Worm (Caenorhabditis elegans): ENCODE data around the gene aqp-3.
A peak's percentile ranks its signal among the peaks of the same experiment; 100 is the strongest.

aqp-3 gene

ce11 chrIV:10964688-10965087, 1.6 kb downstream of the aqp-3 start:
- peak; percentile 56 for TF ChIP-seq nhr-28 (tag; optimal IDR thresholded peaks at IDR 0.05)
- TF ChIP-seq Y48G9A.11 (GFP tag; IDR thresholded peaks at IDR 0.05): no peak
- peak; percentile 72 for TF ChIP-seq dmd-6 (GFP tag; IDR thresholded peaks at IDR 0.05)
- peak; percentile 50 for TF ChIP-seq nhr-48 (tag; optimal IDR thresholded peaks at IDR 0.05)
- no peak for TF ChIP-seq nhr-76 (tag; optimal IDR thresholded peaks at IDR 0.05)
- TF ChIP-seq zfp-2 (tag; optimal IDR thresholded peaks at IDR 0.05): no peak
- no peak for TF ChIP-seq ztf-7 (tag; optimal IDR thresholded peaks at IDR 0.05)
- no peak for TF ChIP-seq pqm-1 (tag; optimal IDR thresholded peaks at IDR 0.05)
- no peak for TF ChIP-seq R02D3.7 (tag; optimal IDR thresholded peaks at IDR 0.05)
- TF ChIP-seq mdl-1 (tag; optimal IDR thresholded peaks at IDR 0.05): peak in 1 of 2 experiments; percentile 1
- peak; percentile 52 for TF ChIP-seq dve-1 (tag; optimal IDR thresholded peaks at IDR 0.05; ENCODE audit: insufficient read depth)
- peak; percentile 24 for TF ChIP-seq nhr-77 (tag; optimal IDR thresholded peaks at IDR 0.05)
- TF ChIP-seq mxl-3 (GFP tag; optimal IDR thresholded peaks at IDR 0.05): peak; percentile 12
- TF ChIP-seq hlh-30 (tag; optimal IDR thresholded peaks at IDR 0.05; ENCODE audit: insufficient read depth): peak; percentile 44
- no peak for TF ChIP-seq daf-16 (GFP tag; optimal IDR thresholded peaks at IDR 0.05)
- peak; percentile 55 for TF ChIP-seq daf-16 (tag; optimal IDR thresholded peaks at IDR 0.05)

DNA sequence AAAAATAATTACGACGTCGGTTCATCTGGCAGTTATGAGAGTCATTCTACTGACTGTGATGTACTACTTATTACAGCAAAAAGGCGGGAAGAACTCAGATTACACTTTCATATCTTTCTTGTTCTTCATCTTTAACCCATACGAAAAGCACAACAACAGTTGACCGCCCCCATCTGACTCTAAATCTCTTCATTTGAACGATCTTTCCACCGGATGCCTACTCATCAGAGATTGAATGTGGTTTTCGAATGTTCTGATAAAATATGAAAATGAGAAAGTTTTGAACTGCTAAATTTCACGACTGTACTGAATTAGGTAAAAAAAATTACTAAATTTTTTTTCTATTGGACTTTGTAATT, 8.1 kb downstream of the aqp-3 start, which contains the start of gene sri-19:
Gene sri-19, plus strand, starts transcription at position 143 of the 359 bp plus-strand sequence.
- TF ChIP-seq ztf-11 (tag; optimal IDR thresholded peaks at IDR 0.05) (no peak), zag-1 (tag; optimal IDR thresholded peaks at IDR 0.05) (no peak), lin-39 (tag; optimal IDR thresholded peaks at IDR 0.05) (no peak), lin-1 (GFP tag; IDR thresholded peaks at IDR 0.05) (no peak), nhr-6 (tag; optimal IDR thresholded peaks at IDR 0.05) (no peak), hlh-11 (tag; optimal IDR thresholded peaks at IDR 0.05) (no peak), spr-1 (tag; optimal IDR thresholded peaks at IDR 0.05) (no peak), ctbp-1 (GFP tag; IDR thresholded peaks at IDR 0.05) (no peak), cey-2 (tag; optimal IDR thresholded peaks at IDR 0.05; ENCODE audit: borderline replicate concordance, insufficient read depth) (no peak), hif-1 (tag; optimal IDR thresholded peaks at IDR 0.05) (no peak), lir-3 (tag; optimal IDR thresholded peaks at IDR 0.05) (no peak), unc-130 (GFP tag; optimal IDR thresholded peaks at IDR 0.05) (no peak), mep-1 (tag; optimal IDR thresholded peaks at IDR 0.05) (no peak), sdz-12 (GFP tag; optimal IDR thresholded peaks at IDR 0.05) (no peak), unc-39 (tag; optimal IDR thresholded peaks at IDR 0.05) (no peak), Y75B8A.6 (GFP tag; IDR thresholded peaks at IDR 0.05) (no peak)

DNA sequence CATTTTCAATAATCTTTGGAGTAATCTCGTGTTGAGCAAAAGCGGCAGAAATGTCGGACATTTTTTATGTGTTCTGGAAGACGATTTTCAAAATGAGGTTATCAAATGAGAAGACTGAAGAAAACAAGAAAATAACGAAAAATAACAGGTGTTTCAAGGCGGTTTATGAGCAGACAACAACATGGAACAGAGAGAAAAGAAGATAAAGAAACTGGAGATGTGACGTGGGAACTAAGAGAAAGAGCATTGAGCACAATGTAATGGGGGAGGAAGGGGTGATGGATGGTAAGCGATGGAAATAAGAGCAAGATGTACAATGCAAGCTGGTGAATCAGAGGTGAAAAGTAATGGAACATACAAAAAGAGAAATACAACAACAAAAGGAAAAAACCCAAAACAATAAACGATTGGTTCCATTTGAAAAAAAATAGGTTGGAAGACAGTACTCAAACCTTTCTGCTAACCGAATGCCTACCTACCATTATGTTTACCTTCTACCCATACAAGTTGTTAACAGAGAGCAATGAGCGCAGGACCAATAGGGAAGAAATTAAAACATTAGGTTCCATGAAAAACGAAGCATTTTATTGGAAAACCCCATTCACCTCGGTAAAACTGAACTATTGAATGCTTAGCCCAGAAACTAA, 8.6 kb downstream of the aqp-3 start, which contains the start of gene Y69E1A.5:
Gene Y69E1A.5, minus strand, starts transcription at position 73 of the 647 bp plus-strand sequence.
- TF ChIP-seq unc-62 (GFP tag; optimal IDR thresholded peaks at IDR 0.05 in 1 of 2) (peak in 1 of 2 experiments; percentile 97), unc-62 (tag; optimal IDR thresholded peaks at IDR 0.05) (no peak), madf-9 (GFP tag; conservative IDR thresholded peaks at IDR 0.05) (no peak), F44E2.7 (GFP tag; IDR thresholded peaks at IDR 0.05) (no peak), D1046.2 (GFP tag; IDR thresholded peaks at IDR 0.05) (no peak), daf-16 (GFP tag; optimal IDR thresholded peaks at IDR 0.05) (peak in 1 of 2 experiments; percentile 41), daf-16 (tag; optimal IDR thresholded peaks at IDR 0.05) (no peak), snpc-1.2 (GFP tag; IDR thresholded peaks at IDR 0.05) (no peak)

Data from whole organism, L4 larva.